Fruit fly (Drosophila melanogaster) S2 (cell line): ENCODE results near the gene Dlip2.

Experiments
- CG8478 ChIP-seq: fragments of >200 bp; optimal IDR thresholded peaks from 2 replicates; lab custom pipeline; 2018
- CTCF ChIP-seq, 2 experiments: fragments of >200 bp; optimal IDR thresholded peaks; 2 replicates each; lab custom pipeline; 2018

DNA sequence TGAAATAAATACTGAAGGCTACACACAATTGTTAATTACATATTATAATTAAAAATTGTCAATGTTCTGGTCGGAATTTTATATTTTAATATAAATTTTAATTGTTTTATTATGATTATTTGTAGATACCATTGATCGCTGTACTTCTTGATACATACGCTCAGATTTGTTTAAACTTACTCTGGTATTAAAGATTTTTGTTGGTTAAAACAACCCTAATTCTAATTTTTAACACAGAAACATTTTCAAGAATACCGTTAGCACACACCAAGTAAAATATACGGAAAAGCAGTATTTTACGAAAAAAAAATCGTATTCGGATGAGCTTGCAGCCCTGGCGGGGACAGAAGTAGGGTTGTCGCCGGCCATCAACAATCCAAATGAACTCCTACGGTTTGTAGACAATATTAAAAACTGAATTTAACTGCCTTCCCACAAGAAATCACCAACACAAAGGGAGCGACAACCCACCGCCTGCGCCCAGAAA, 3.8 kb downstream of the Dlip2 start, which contains the start of the genes CG9775, MED31 and slx1:
- TF ChIP-seq CG8478 (lab: Kevin White, UChicago) (no peak), CTCF (optimal IDR thresholded peaks at IDR 0.05; lab: Kevin White, UChicago) (no peak)
